Worm (Caenorhabditis elegans): Measurements from ENCODE around the gene tsp-11.

- TF ChIP-seq flt-1 (GFP tag; IDR thresholded peaks at IDR 0.05) (no peak), F13C5.2 (tag; optimal IDR thresholded peaks at IDR 0.05) (no peak), B0310.2 (tag; optimal IDR thresholded peaks at IDR 0.05) (no peak), ama-1 (optimal IDR thresholded peaks at IDR 0.05) (no peak), ceh-36 (tag; optimal IDR thresholded peaks at IDR 0.05) (no peak), ets-7 (tag; optimal IDR thresholded peaks at IDR 0.05) (no peak), aly-1 (tag; optimal IDR thresholded peaks at IDR 0.05) (no peak), ceh-13 (GFP tag; optimal IDR thresholded peaks at IDR 0.05) (no peak), tbx-11 (GFP tag; IDR thresholded peaks at IDR 0.05) (no peak), tbx-37 (GFP tag; conservative IDR thresholded peaks at IDR 0.05) (no peak), scrt-1 (GFP tag; IDR thresholded peaks at IDR 0.05) (no peak)
These were observed 43.8 kb downstream of the tsp-11 start for ce11 chrX:9206731-9207130.
